Worm (Caenorhabditis elegans) whole organism, L1 larva: ENCODE results near the gene Y73B6BL.44.

ENCODE experiments used
- C04F5.9 ChIP-seq: sonication (generic microtip); optimal IDR thresholded peaks from 2 replicates; lab custom pipeline; 2016; ENCODE audit warnings: missing genetic modification characterization, missing compliant biosample characterization
- aly-2 ChIP-seq: fragments of 150-350 bp; optimal IDR thresholded peaks from 2 replicates; lab custom pipeline; 2014; ENCODE audit warnings: missing biosample characterization, missing genetic modification characterization
- ama-1 ChIP-seq: fragments of 150-350 bp; optimal IDR thresholded peaks from 2 replicates; lab custom pipeline; 2014
- dpl-1 ChIP-seq, 3 experiments: fragments of 150-350 bp in 2 of 3; sonication (generic microtip) in 1 of 3; optimal IDR thresholded peaks; 2 replicates each; lab custom pipeline; 2014 to 2017; ENCODE audit warnings: missing biosample characterization in 3 of 3, missing genetic modification characterization in 3 of 3, missing genetic modification reagents in 3 of 3
- efl-1 ChIP-seq, 4 experiments: fragments of 150-350 bp; optimal IDR thresholded peaks in 3 of 4; peaks in 1 of 4; 1 replicate in 1 of 4; 2 replicates in 3 of 4; lab custom pipeline; 2014; ENCODE audit warnings: missing biosample characterization in 2 of 4, missing genetic modification characterization in 2 of 4, missing genetic modification reagents in 2 of 4
- irx-1 ChIP-seq: sonication (generic microtip); optimal IDR thresholded peaks from 2 replicates; lab custom pipeline; 2016; ENCODE audit warnings: missing genetic modification characterization, missing compliant biosample characterization
- lin-13 ChIP-seq: fragments of 150-350 bp; optimal IDR thresholded peaks from 2 replicates; lab custom pipeline; 2014; ENCODE audit warnings: missing biosample characterization, missing genetic modification reagents, missing genetic modification characterization
- lir-3 ChIP-seq: sonication (generic microtip); optimal IDR thresholded peaks from 2 replicates; lab custom pipeline; 2016; ENCODE audit warnings: mild to moderate bottlenecking, missing genetic modification characterization, moderate library complexity, missing compliant biosample characterization; ENCODE audit not compliant: poor library complexity
- tbx-2 ChIP-seq: sonication (generic microtip); optimal IDR thresholded peaks from 2 replicates; lab custom pipeline; 2016; ENCODE audit warnings: missing genetic modification characterization, missing compliant biosample characterization
- tlp-1 ChIP-seq: fragments of 150-350 bp; optimal IDR thresholded peaks from 2 replicates; lab custom pipeline; 2014; ENCODE audit warnings: missing biosample characterization, missing genetic modification characterization
- unc-130 ChIP-seq: fragments of 150-350 bp; optimal IDR thresholded peaks from 2 replicates; lab custom pipeline; 2017; ENCODE audit warnings: missing biosample characterization, missing genetic modification characterization, inconsistent platforms
- vab-15 ChIP-seq: sonication (generic microtip); optimal IDR thresholded peaks from 2 replicates; lab custom pipeline; 2017; ENCODE audit warnings: missing genotype, mild to moderate bottlenecking, missing genetic modification characterization, missing compliant biosample characterization
- ztf-4 ChIP-seq: fragments of 150-350 bp; optimal IDR thresholded peaks from 2 replicates; lab custom pipeline; 2014; ENCODE audit warnings: missing biosample characterization, missing genetic modification characterization

DNA sequence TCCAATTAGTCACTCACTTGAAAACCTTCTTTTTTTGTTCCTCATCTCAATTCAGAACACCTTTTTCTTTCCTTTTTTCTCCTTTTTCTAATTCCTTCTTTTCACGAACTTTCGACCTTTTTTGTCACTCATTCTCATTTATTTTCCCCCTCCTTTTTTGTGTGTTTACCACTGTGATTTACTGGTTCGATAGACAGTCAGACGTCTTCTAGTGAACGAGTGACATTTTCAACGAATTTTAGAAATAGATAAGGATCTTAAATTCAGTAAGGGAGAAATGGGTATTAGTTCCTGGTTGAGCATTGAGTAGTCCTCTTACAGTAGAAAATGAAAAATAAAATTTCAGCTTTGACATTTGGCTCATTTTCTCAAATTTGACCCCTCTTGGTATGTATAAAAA lies 1.5 kb upstream of the Y73B6BL.44 start:
- TF ChIP-seq C04F5.9 (tag; lab: Kevin White, UChicago) (no peak), lin-13 (GFP tag; lab: Kevin White, UChicago) (no peak), dpl-1 (GFP tag; optimal IDR thresholded peaks at IDR 0.05; lab: Kevin White, UChicago) (no peak), aly-2 (no peak), tlp-1 (tag; lab: Kevin White, UChicago) (no peak), ztf-4 (tag; lab: Kevin White, UChicago) (no peak), vab-15 (tag; lab: Kevin White, UChicago) (no peak), tbx-2 (tag; lab: Kevin White, UChicago) (no peak), lir-3 (tag; lab: Kevin White, UChicago) (no peak), ama-1 (lab: Kevin White, UChicago) (no peak), efl-1 (optimal IDR thresholded peaks at IDR 0.05; lab: Kevin White, UChicago) (no peak), efl-1 (GFP tag; optimal IDR thresholded peaks at IDR 0.05 in 1 of 2; lab: Kevin White, UChicago) (no peak), irx-1 (tag; lab: Kevin White, UChicago) (no peak), unc-130 (tag; lab: Kevin White, UChicago) (no peak)
